Fruit fly (Drosophila melanogaster): ENCODE results near the gene Lip4.
A peak's percentile ranks its signal among the peaks of the same experiment; 100 is the strongest.

Gene Lip4

DNA sequence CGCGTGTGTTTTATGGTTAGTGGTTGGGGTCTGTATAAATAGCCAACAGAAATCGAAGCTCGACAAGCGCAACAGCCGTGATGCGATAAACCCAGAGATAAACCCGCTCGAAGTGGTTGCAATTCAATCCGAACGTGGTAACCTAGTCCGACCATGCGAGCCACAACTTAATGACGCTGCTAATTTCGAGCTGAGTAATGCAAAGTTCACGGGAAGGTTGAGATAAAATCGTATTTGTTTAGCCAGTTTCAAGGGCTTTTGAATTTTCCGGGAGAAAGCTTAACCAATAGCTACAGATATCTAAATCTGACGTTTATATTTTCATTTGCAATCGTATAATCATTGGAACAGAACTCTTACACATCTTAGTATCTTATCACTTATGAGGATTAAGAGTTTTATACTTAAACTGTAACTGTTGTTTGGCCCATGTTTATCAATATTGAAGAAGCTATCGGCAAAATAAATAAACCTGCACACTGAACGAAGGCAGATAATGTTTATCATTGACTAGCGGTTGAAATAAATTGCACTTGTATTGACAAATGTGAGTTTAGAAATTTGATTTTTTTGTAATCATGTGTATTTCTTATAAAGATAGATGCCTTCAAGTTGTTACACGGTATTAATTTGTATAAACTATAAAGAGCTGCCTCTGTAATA lies 13.4 kb upstream of the Lip4 start:
- TF ChIP-seq dsf (GFP tag; optimal IDR thresholded peaks at IDR 0.05; ENCODE audit: borderline replicate concordance) (no peak), br (GFP tag; optimal IDR thresholded peaks at IDR 0.05) (no peak), fru (GFP tag; optimal IDR thresholded peaks at IDR 0.05) (no peak), GATAd (GFP tag; optimal IDR thresholded peaks at IDR 0.05) (no peak), h (GFP tag; optimal IDR thresholded peaks at IDR 0.05) (no peak), HLH106 (tag; optimal IDR thresholded peaks at IDR 0.05) (no peak), Hnf4 (GFP tag; optimal IDR thresholded peaks at IDR 0.05) (no peak), Hr78 (GFP tag; optimal IDR thresholded peaks at IDR 0.05) (no peak), N (GFP tag; optimal IDR thresholded peaks at IDR 0.05) (no peak), CrebA (GFP tag; optimal IDR thresholded peaks at IDR 0.05; ENCODE audit: borderline replicate concordance) (no peak)

DNA sequence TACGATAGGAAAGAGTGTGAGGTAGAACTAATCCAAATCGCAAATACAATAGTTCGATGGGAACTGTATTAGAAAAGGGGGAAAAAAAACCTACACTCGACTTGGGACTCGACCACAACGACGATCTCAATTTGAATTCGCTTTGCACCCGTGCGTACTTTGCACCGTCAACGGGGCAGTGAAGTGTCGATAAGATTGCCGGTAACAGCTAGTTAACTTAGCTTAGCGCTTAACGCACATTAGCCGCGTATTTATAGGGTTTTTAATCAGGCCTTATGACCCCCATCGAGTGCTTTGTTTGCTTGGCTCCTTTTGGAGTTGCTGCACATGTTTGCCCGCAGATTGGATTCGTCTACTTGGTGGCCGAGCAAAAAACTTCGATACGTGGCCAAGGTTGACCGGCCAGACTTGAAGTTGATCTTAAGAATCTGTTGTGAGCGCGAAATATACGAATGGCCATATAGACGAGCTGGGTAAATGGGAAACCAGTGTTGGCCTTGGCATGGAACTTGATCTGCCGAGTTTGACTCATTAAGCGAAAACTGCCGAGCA lies 12.7 kb upstream of the Lip4 start:
- TF ChIP-seq Sp1 (GFP tag; optimal IDR thresholded peaks at IDR 0.05): no peak
- no peak for TF ChIP-seq Jra (GFP tag; optimal IDR thresholded peaks at IDR 0.05)
- no peak for TF ChIP-seq Hr83 (GFP tag; optimal IDR thresholded peaks at IDR 0.05; ENCODE audit: poor library complexity, severe bottlenecking)
- no peak for TF ChIP-seq br (GFP tag; optimal IDR thresholded peaks at IDR 0.05)
- TF ChIP-seq usp (GFP tag; optimal IDR thresholded peaks at IDR 0.05): no peak
- no peak for TF ChIP-seq Dif (GFP tag; optimal IDR thresholded peaks at IDR 0.05; ENCODE audit: partially characterized antibody)
- no peak for TF ChIP-seq Abd-B (GFP tag; optimal IDR thresholded peaks at IDR 0.05)
- TF ChIP-seq sv (GFP tag; optimal IDR thresholded peaks at IDR 0.05): no peak
- TF ChIP-seq tai (GFP tag; optimal IDR thresholded peaks at IDR 0.05): no peak
- no peak for TF ChIP-seq N (GFP tag; optimal IDR thresholded peaks at IDR 0.05)
- TF ChIP-seq CrebA (GFP tag; optimal IDR thresholded peaks at IDR 0.05; ENCODE audit: borderline replicate concordance): no peak
- TF ChIP-seq CG32264 (GFP tag; optimal IDR thresholded peaks at IDR 0.05): no peak
- no peak for TF ChIP-seq pan (optimal IDR thresholded peaks at IDR 0.05)
- no peak for TF ChIP-seq ey (GFP tag; optimal IDR thresholded peaks at IDR 0.05)
- TF ChIP-seq HLH106 (tag; optimal IDR thresholded peaks at IDR 0.05): no peak

DNA sequence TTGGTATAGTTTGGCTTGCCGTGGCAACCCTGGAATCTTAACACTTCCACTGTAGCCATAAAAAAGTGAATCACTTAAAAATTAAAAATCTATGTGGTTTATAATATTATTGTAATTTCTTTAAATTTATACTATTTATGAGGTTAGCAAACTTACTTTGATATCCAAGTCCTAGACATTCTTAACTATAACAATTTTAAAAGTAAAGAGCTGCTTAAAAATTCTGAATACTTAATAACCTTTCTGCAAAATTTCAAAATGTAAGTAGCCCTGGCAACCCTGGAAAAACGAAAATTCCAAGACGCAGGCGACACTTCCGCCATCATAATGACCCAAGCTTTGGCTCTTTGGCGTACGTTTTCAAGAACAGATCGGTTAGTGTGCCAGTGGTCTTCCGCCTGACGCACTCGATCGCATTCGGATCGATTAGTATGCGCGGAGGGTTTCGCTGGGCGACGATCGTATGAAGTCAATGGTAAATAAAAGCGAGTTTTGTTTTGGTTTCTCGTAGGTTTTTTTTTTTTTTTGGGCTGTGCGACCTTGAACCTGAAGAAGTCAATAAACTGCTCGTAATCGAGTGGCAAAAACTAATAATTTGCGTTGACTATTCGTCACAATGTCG lies 11.7 kb upstream of the Lip4 start:
- TF ChIP-seq Mio (GFP tag; optimal IDR thresholded peaks at IDR 0.05): no peak
- no peak for TF ChIP-seq Dfd (GFP tag; optimal IDR thresholded peaks at IDR 0.05)
- TF ChIP-seq OdsH (GFP tag; optimal IDR thresholded peaks at IDR 0.05): no peak
- no peak for TF ChIP-seq Jra (GFP tag; optimal IDR thresholded peaks at IDR 0.05)
- TF ChIP-seq CG32264 (GFP tag; optimal IDR thresholded peaks at IDR 0.05): no peak
- TF ChIP-seq psq (GFP tag; optimal IDR thresholded peaks at IDR 0.05): no peak
- no peak for TF ChIP-seq jim (GFP tag; optimal IDR thresholded peaks at IDR 0.05)
- TF ChIP-seq pan (optimal IDR thresholded peaks at IDR 0.05): no peak
- TF ChIP-seq dl (GFP tag; optimal IDR thresholded peaks at IDR 0.05; ENCODE audit: insufficient read depth in 1 of 2, partially characterized antibody in 2 of 2): no peak
- TF ChIP-seq woc (GFP tag; optimal IDR thresholded peaks at IDR 0.05): no peak
- TF ChIP-seq CG9705 (GFP tag; optimal IDR thresholded peaks at IDR 0.05): no peak
- TF ChIP-seq sage (GFP tag; optimal IDR thresholded peaks at IDR 0.05): no peak
- TF ChIP-seq lola (GFP tag; optimal IDR thresholded peaks at IDR 0.05): no peak
- TF ChIP-seq Abd-B (GFP tag; optimal IDR thresholded peaks at IDR 0.05): no peak
- no peak for TF ChIP-seq Vsx2 (GFP tag; optimal IDR thresholded peaks at IDR 0.05; ENCODE audit: partially characterized antibody)
- TF ChIP-seq Hr78 (GFP tag; optimal IDR thresholded peaks at IDR 0.05): no peak
- TF ChIP-seq GATAd (GFP tag; optimal IDR thresholded peaks at IDR 0.05): no peak
- TF ChIP-seq sv (GFP tag; optimal IDR thresholded peaks at IDR 0.05): no peak

DNA sequence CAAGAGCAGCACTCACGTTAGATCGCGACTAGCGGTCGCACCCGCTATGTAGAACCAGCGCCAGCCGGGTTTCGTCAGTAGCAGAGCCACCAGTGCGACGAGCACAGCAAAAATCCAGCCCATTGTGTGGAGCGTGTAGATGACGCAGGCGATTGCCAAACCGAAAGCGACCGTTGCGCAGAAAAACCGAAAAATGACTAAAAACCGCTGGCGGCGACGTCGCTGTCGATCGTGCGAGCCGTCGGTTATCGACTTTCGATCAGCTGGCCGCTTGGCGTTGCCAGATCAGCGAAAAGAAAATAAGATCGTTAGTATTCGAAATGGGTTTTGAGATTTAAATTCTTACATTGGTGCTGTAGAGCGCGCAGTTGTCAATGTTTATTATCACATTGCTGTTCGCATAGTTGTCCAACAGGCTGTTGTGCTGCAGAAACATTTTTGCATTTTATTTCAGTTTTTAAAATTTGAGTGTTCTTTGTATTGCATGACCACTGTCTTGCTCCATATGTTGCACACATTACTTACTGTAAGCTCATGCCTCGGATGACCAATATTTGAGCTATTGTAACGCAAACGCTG lies 10.8 kb upstream of the Lip4 start:
- TF ChIP-seq rgr (GFP tag; optimal IDR thresholded peaks at IDR 0.05) (peak; percentile 44), dl (GFP tag; optimal IDR thresholded peaks at IDR 0.05; ENCODE audit: insufficient read depth in 1 of 2, partially characterized antibody in 2 of 2) (no peak), N (GFP tag; optimal IDR thresholded peaks at IDR 0.05) (no peak), Hnf4 (GFP tag; optimal IDR thresholded peaks at IDR 0.05) (peak; percentile 60), HLH106 (tag; optimal IDR thresholded peaks at IDR 0.05) (peak; percentile 53), Hr83 (GFP tag; optimal IDR thresholded peaks at IDR 0.05; ENCODE audit: poor library complexity, severe bottlenecking) (peak; percentile 12), CrebA (GFP tag; optimal IDR thresholded peaks at IDR 0.05; ENCODE audit: borderline replicate concordance) (no peak), fru (GFP tag; optimal IDR thresholded peaks at IDR 0.05) (peak; percentile 76), brk (GFP tag; optimal IDR thresholded peaks at IDR 0.05) (no peak), br (GFP tag; optimal IDR thresholded peaks at IDR 0.05) (peak; percentile 57), CG32264 (GFP tag; optimal IDR thresholded peaks at IDR 0.05) (no peak), CG9705 (GFP tag; optimal IDR thresholded peaks at IDR 0.05) (peak; percentile 32), jim (GFP tag; optimal IDR thresholded peaks at IDR 0.05) (no peak), Sp1 (GFP tag; optimal IDR thresholded peaks at IDR 0.05) (peak; percentile 50), GATAd (GFP tag; optimal IDR thresholded peaks at IDR 0.05) (no peak), foxo (GFP tag; optimal IDR thresholded peaks at IDR 0.05) (peak in 1 of 2 experiments; percentile 59), Rel (GFP tag; optimal IDR thresholded peaks at IDR 0.05) (no peak), Rel (tag; optimal IDR thresholded peaks at IDR 0.05) (peak; percentile 82), sv (GFP tag; optimal IDR thresholded peaks at IDR 0.05) (no peak), Dfd (GFP tag; optimal IDR thresholded peaks at IDR 0.05) (no peak), h (GFP tag; optimal IDR thresholded peaks at IDR 0.05) (peak; percentile 66), psq (GFP tag; optimal IDR thresholded peaks at IDR 0.05) (peak; percentile 19), woc (GFP tag; optimal IDR thresholded peaks at IDR 0.05) (peak; percentile 38), dsf (GFP tag; optimal IDR thresholded peaks at IDR 0.05; ENCODE audit: borderline replicate concordance) (no peak), Jra (GFP tag; optimal IDR thresholded peaks at IDR 0.05) (no peak), ey (GFP tag; optimal IDR thresholded peaks at IDR 0.05) (peak; percentile 34), Dif (GFP tag; optimal IDR thresholded peaks at IDR 0.05; ENCODE audit: partially characterized antibody) (no peak)

All from whole organism, wandering third instar larva.